Worm (Caenorhabditis elegans) whole organism, L3 larva: Measurements from ENCODE around the gene C34E10.9.

Experiments used
- ama-1 ChIP-seq: fragments of 150-350 bp; optimal IDR thresholded peaks from 2 replicates; lab custom pipeline; 2018
- jun-1 ChIP-seq: fragments of 150-350 bp; optimal IDR thresholded peaks from 2 replicates; lab custom pipeline; 2014; ENCODE audit warnings: missing biosample characterization, missing genetic modification reagents, missing genetic modification characterization
- lin-15B ChIP-seq: fragments of 150-350 bp; optimal IDR thresholded peaks from 2 replicates; lab custom pipeline; 2014; ENCODE audit warnings: missing biosample characterization, missing genetic modification characterization
- nfya-1 ChIP-seq: sonication (generic microtip); optimal IDR thresholded peaks from 2 replicates; lab custom pipeline; 2017; ENCODE audit warnings: missing genetic modification characterization, mild to moderate bottlenecking, missing compliant biosample characterization, antibody characterized with exemption, moderate library complexity; ENCODE audit not compliant: insufficient read depth
- nhr-11 ChIP-seq: fragments of 150-350 bp; optimal IDR thresholded peaks from 2 replicates; lab custom pipeline; 2014; ENCODE audit warnings: missing biosample characterization, missing genetic modification characterization
- nhr-23 ChIP-seq: fragments of 150-350 bp; optimal IDR thresholded peaks from 2 replicates; lab custom pipeline; 2014; ENCODE audit warnings: missing biosample characterization, missing genetic modification reagents, missing genetic modification characterization
- sea-2 ChIP-seq: fragments of 150-350 bp; sonication (generic microtip); optimal IDR thresholded peaks from 4 replicates; lab custom pipeline; 2014; ENCODE audit warnings: missing biosample characterization, missing genetic modification reagents, missing genetic modification characterization
- tbx-2 ChIP-seq: sonication (generic microtip); optimal IDR thresholded peaks from 2 replicates; lab custom pipeline; 2016; ENCODE audit warnings: mild to moderate bottlenecking, missing genetic modification characterization, missing compliant biosample characterization
- unc-62 ChIP-seq: fragments of 150-350 bp; sonication (generic microtip); optimal IDR thresholded peaks from 4 replicates; lab custom pipeline; 2014; ENCODE audit warnings: missing biosample characterization, missing genetic modification reagents, missing genetic modification characterization

- no peak for TF ChIP-seq ama-1 (lab: Kevin White, UChicago)
- no peak for TF ChIP-seq tbx-2 (tag; lab: Kevin White, UChicago)
- TF ChIP-seq nhr-11 (tag; lab: Kevin White, UChicago) = no peak
- TF ChIP-seq nhr-23 (tag; lab: Kevin White, UChicago) = no peak
- no peak for TF ChIP-seq jun-1 (tag; lab: Kevin White, UChicago)
- no peak for TF ChIP-seq lin-15B (tag; lab: Kevin White, UChicago)
- TF ChIP-seq unc-62 (GFP tag; lab: Kevin White, UChicago) = no peak
- TF ChIP-seq nfya-1 (tag; lab: Kevin White, UChicago) = no peak
- no peak for TF ChIP-seq sea-2
These were observed 14.5 kb downstream of the C34E10.9 start for ce11 chrIII:5248706-5249105.
